Worm (Caenorhabditis elegans) whole organism, L1 larva: ENCODE measurements around the gene R02C2.1.

Experiments used
- aha-1 ChIP-seq: fragments of 150-350 bp; optimal IDR thresholded peaks from 2 replicates; lab custom pipeline; 2014; ENCODE audit warnings: missing biosample characterization, missing genetic modification characterization
- aly-2 ChIP-seq: fragments of 150-350 bp; optimal IDR thresholded peaks from 2 replicates; lab custom pipeline; 2014; ENCODE audit warnings: missing biosample characterization, missing genetic modification characterization
- ceh-8 ChIP-seq: fragments of 200-800 bp; sonication (Bioruptor generic); optimal IDR thresholded peaks from 2 replicates; lab custom pipeline; 2018; ENCODE audit warnings: mild to moderate bottlenecking, missing genetic modification characterization, moderate library complexity, missing compliant biosample characterization
- ceh-90 ChIP-seq: sonication (generic microtip); optimal IDR thresholded peaks from 2 replicates; lab custom pipeline; 2016; ENCODE audit warnings: missing genetic modification characterization, missing compliant biosample characterization
- ces-1 ChIP-seq: fragments of 150-350 bp; optimal IDR thresholded peaks from 2 replicates; lab custom pipeline; 2014; ENCODE audit warnings: missing biosample characterization, missing genetic modification reagents, missing genetic modification characterization
- dpl-1 ChIP-seq, 3 experiments: fragments of 150-350 bp in 2 of 3; sonication (generic microtip) in 1 of 3; optimal IDR thresholded peaks; 2 replicates each; lab custom pipeline; 2014 to 2017; ENCODE audit warnings: missing biosample characterization in 3 of 3, missing genetic modification characterization in 3 of 3, missing genetic modification reagents in 3 of 3
- efl-1 ChIP-seq, 4 experiments: fragments of 150-350 bp; optimal IDR thresholded peaks in 3 of 4; peaks in 1 of 4; 1 replicate in 1 of 4; 2 replicates in 3 of 4; lab custom pipeline; 2014; ENCODE audit warnings: missing biosample characterization in 2 of 4, missing genetic modification characterization in 2 of 4, missing genetic modification reagents in 2 of 4
- efl-3 ChIP-seq: fragments of 200-800 bp; sonication (Bioruptor generic); optimal IDR thresholded peaks from 2 replicates; lab custom pipeline; 2018; ENCODE audit warnings: mild to moderate bottlenecking, missing genetic modification characterization, missing compliant biosample characterization
- fkh-8 ChIP-seq: sonication (generic microtip); optimal IDR thresholded peaks from 2 replicates; lab custom pipeline; 2016; ENCODE audit warnings: mild to moderate bottlenecking, missing genetic modification characterization, missing compliant biosample characterization
- hpl-2 ChIP-seq: fragments of 150-350 bp; optimal IDR thresholded peaks from 2 replicates; lab custom pipeline; 2014; ENCODE audit warnings: missing biosample characterization, missing genetic modification reagents, missing genetic modification characterization
- irx-1 ChIP-seq: sonication (generic microtip); optimal IDR thresholded peaks from 2 replicates; lab custom pipeline; 2016; ENCODE audit warnings: missing genetic modification characterization, missing compliant biosample characterization
- lin-14 ChIP-seq: fragments of 200-800 bp; sonication (Bioruptor generic); optimal IDR thresholded peaks from 2 replicates; lab custom pipeline; 2018; ENCODE audit warnings: mild to moderate bottlenecking, missing genetic modification characterization, moderate library complexity, missing compliant biosample characterization
- lsy-2 ChIP-seq, 2 experiments: fragments of 150-350 bp; optimal IDR thresholded peaks; 2 replicates each; lab custom pipeline; 2014; ENCODE audit warnings: missing biosample characterization in 2 of 2, missing genetic modification characterization in 2 of 2
- mab-9 ChIP-seq: fragments of 200-800 bp; sonication (Bioruptor generic); IDR thresholded peaks from 2 replicates; pipeline ENCODE4 v1.3.6; 2022; ENCODE audit warnings: missing genetic modification reagents, missing genetic modification characterization, missing compliant biosample characterization
- mep-1 ChIP-seq: fragments of 150-350 bp; optimal IDR thresholded peaks from 2 replicates; lab custom pipeline; 2014; ENCODE audit warnings: missing biosample characterization, missing genetic modification characterization
- nhr-20 ChIP-seq: sonication (generic microtip); optimal IDR thresholded peaks from 2 replicates; lab custom pipeline; 2016; ENCODE audit warnings: mild to moderate bottlenecking, missing genetic modification characterization, missing compliant biosample characterization
- nhr-237 ChIP-seq: fragments of 150-350 bp; optimal IDR thresholded peaks from 2 replicates; lab custom pipeline; 2014; ENCODE audit warnings: missing biosample characterization, missing genetic modification characterization
- nhr-47 ChIP-seq: sonication (generic microtip); optimal IDR thresholded peaks from 2 replicates; lab custom pipeline; 2016; ENCODE audit warnings: mild to moderate bottlenecking, missing genetic modification characterization, moderate library complexity, missing compliant biosample characterization
- nhr-71 ChIP-seq: sonication (generic microtip); optimal IDR thresholded peaks from 2 replicates; lab custom pipeline; 2016; ENCODE audit warnings: mild to moderate bottlenecking, missing genetic modification characterization, moderate library complexity, missing compliant biosample characterization
- nhr-76 ChIP-seq: sonication (generic microtip); optimal IDR thresholded peaks from 2 replicates; lab custom pipeline; 2017; ENCODE audit warnings: missing biosample characterization, missing genetic modification characterization
- nhr-84 ChIP-seq: sonication (generic microtip); optimal IDR thresholded peaks from 2 replicates; lab custom pipeline; 2017; ENCODE audit warnings: missing biosample characterization, missing genetic modification characterization
- nhr-85 ChIP-seq: sonication (generic microtip); peaks from one replicate; lab custom pipeline; 2016; ENCODE audit warnings: missing genetic modification characterization, inconsistent platforms, missing compliant biosample characterization
- pag-3 ChIP-seq: sonication (generic microtip); optimal IDR thresholded peaks from 2 replicates; lab custom pipeline; 2017; ENCODE audit warnings: missing genetic modification characterization, mild to moderate bottlenecking, missing compliant biosample characterization, antibody characterized with exemption, borderline replicate concordance; ENCODE audit not compliant: insufficient read depth
- pqm-1 ChIP-seq: sonication (generic microtip); optimal IDR thresholded peaks from 3 replicates; lab custom pipeline; 2017; ENCODE audit warnings: missing biosample characterization, missing genetic modification characterization
- skn-1 ChIP-seq: fragments of 150-350 bp; optimal IDR thresholded peaks from 2 replicates; lab custom pipeline; 2014; ENCODE audit warnings: missing biosample characterization, missing genetic modification characterization
- snpc-4 ChIP-seq: fragments of 150-350 bp; optimal IDR thresholded peaks from 2 replicates; lab custom pipeline; 2014; ENCODE audit warnings: missing biosample characterization, missing genetic modification characterization
- snu-23 ChIP-seq: sonication (generic microtip); optimal IDR thresholded peaks from 2 replicates; lab custom pipeline; 2016; ENCODE audit warnings: missing genetic modification characterization, missing compliant biosample characterization
- sox-4 ChIP-seq: sonication (generic microtip); optimal IDR thresholded peaks from 2 replicates; lab custom pipeline; 2016; ENCODE audit warnings: missing genetic modification characterization, missing compliant biosample characterization
- sptf-1 ChIP-seq: fragments of 150-350 bp; optimal IDR thresholded peaks from 2 replicates; lab custom pipeline; 2014; ENCODE audit warnings: missing biosample characterization, missing genetic modification characterization
- tbx-2 ChIP-seq: sonication (generic microtip); optimal IDR thresholded peaks from 2 replicates; lab custom pipeline; 2016; ENCODE audit warnings: missing genetic modification characterization, missing compliant biosample characterization
- unc-98 ChIP-seq: fragments of 200-800 bp; sonication (Bioruptor generic); IDR thresholded peaks from 2 replicates; pipeline ENCODE4 v1.3.6; 2022; ENCODE audit warnings: missing genetic modification characterization, missing compliant biosample characterization
- ztf-11 ChIP-seq, 2 experiments: sonication (generic microtip); optimal IDR thresholded peaks; 2 replicates each; lab custom pipeline; 2016 to 2017; ENCODE audit warnings: missing genetic modification characterization in 2 of 2, missing biosample characterization in 1 of 2, missing compliant biosample characterization in 1 of 2

R02C2.1 gene

ce11 chrV:206814-207213 lies 31.2 kb downstream of the R02C2.1 start:
- TF ChIP-seq efl-1 (optimal IDR thresholded peaks at IDR 0.05; lab: Kevin White, UChicago) (no peak), efl-1 (GFP tag; optimal IDR thresholded peaks at IDR 0.05 in 1 of 2; lab: Kevin White, UChicago) (peak in 1 of 2 experiments; percentile 40), ztf-11 (tag; optimal IDR thresholded peaks at IDR 0.05; lab: Kevin White, UChicago) (no peak), mab-9 (GFP tag; lab: Robert Waterston, UW) (0 out of 2 replicates have a peak, but pooled peaks have one; percentile 19), nhr-76 (no peak), tbx-2 (tag; lab: Kevin White, UChicago) (no peak), sptf-1 (no peak), sox-4 (tag; lab: Kevin White, UChicago) (no peak), aha-1 (no peak), snpc-4 (tag; lab: Kevin White, UChicago) (no peak), lin-14 (no peak), ces-1 (GFP tag; lab: Kevin White, UChicago) (no peak), dpl-1 (GFP tag; optimal IDR thresholded peaks at IDR 0.05; lab: Kevin White, UChicago) (no peak), aly-2 (tag; lab: Kevin White, UChicago) (no peak), unc-98 (GFP tag; lab: Robert Waterston, UW) (no peak)

- TF ChIP-seq pqm-1 (tag; lab: Kevin White, UChicago) (no peak), nhr-20 (peak; percentile 24), irx-1 (tag; lab: Kevin White, UChicago) (peak; percentile 14), mep-1 (tag; lab: Kevin White, UChicago) (peak; percentile 15), skn-1 (tag; lab: Kevin White, UChicago) (peak; percentile 11), lsy-2 (tag; optimal IDR thresholded peaks at IDR 0.05; lab: Kevin White, UChicago) (peak in 1 of 2 experiments; percentile 10), fkh-8 (peak; percentile 8), ceh-8 (no peak), efl-1 (optimal IDR thresholded peaks at IDR 0.05; lab: Kevin White, UChicago) (no peak), efl-1 (GFP tag; optimal IDR thresholded peaks at IDR 0.05 in 1 of 2; lab: Kevin White, UChicago) (peak in 1 of 2 experiments; percentile 8), nhr-71 (tag; lab: Kevin White, UChicago) (peak; percentile 25), nhr-47 (tag; lab: Kevin White, UChicago) (peak; percentile 16), snu-23 (GFP tag; lab: Kevin White, UChicago) (peak; percentile 21), efl-3 (no peak)
- TF ChIP-seq, all 84 proteins: peak for 10
These were observed 34.0 kb downstream of the R02C2.1 start, which contains the start of gene lec-12 for ce11 chrV:203855-204432. lec-12 (plus strand) TSS chrV:204382.

- no peak for TF ChIP-seq ceh-8
- TF ChIP-seq nhr-85 (tag; lab: Kevin White, UChicago): peak; percentile 20
These were observed 36.7 kb downstream of the R02C2.1 start, which contains the start of gene trpp-1 for ce11 chrV:201300-201699. trpp-1 (plus strand) TSS chrV:201600.

ce11 chrV:194760-195159 lies 43.2 kb downstream of the R02C2.1 start:
- TF ChIP-seq hpl-2 (GFP tag; lab: Kevin White, UChicago) (no peak), skn-1 (tag; lab: Kevin White, UChicago) (no peak), nhr-84 (tag; lab: Kevin White, UChicago) (no peak), ceh-90 (tag; lab: Kevin White, UChicago) (no peak), pag-3 (tag; lab: Kevin White, UChicago) (no peak)

ce11 chrV:189436-189835 lies 48.6 kb downstream of the R02C2.1 start:
- TF ChIP-seq nhr-237 (no peak), efl-1 (optimal IDR thresholded peaks at IDR 0.05; lab: Kevin White, UChicago) (no peak), efl-1 (GFP tag; optimal IDR thresholded peaks at IDR 0.05 in 1 of 2; lab: Kevin White, UChicago) (peak in 1 of 2 experiments; percentile 52)
